Fruit fly (Drosophila melanogaster): Measurements from ENCODE around the gene Pdss2.
A peak's percentile ranks its signal among the peaks of the same experiment; 100 is the strongest.

The Pdss2 gene

dm6 chr3L:21031093-21031930 is 3.6 kb downstream of the Pdss2 start, which contains the start of the genes CG10584 and Polr3E (continued):
- TF ChIP-seq wor (GFP tag; IDR thresholded peaks at IDR 0.05), result peak; percentile 55
- peak; percentile 52; the same call in 2 of the 3 replicates for TF ChIP-seq HLH4C (GFP tag; IDR thresholded peaks at IDR 0.05; ENCODE audit: partially characterized antibody)
- TF ChIP-seq Antp (GFP tag; optimal IDR thresholded peaks at IDR 0.05), result peak; percentile 57
- peak; percentile 67 for TF ChIP-seq rib (GFP tag; IDR thresholded peaks at IDR 0.05)
- no peak for TF ChIP-seq her (GFP tag; optimal IDR thresholded peaks at IDR 0.05)
- TF ChIP-seq Hsf (GFP tag; optimal IDR thresholded peaks at IDR 0.05), result peak; percentile 61
- TF ChIP-seq Nf-YC (tag; optimal IDR thresholded peaks at IDR 0.05), result peak; percentile 93
- no peak for TF ChIP-seq CG15073 (GFP tag; optimal IDR thresholded peaks at IDR 0.05)
- TF ChIP-seq luna (GFP tag; optimal IDR thresholded peaks at IDR 0.05), result no peak
- TF ChIP-seq p53 (GFP tag; optimal IDR thresholded peaks at IDR 0.05), result no peak
- TF ChIP-seq z (GFP tag; IDR thresholded peaks at IDR 0.05), result no peak
- TF ChIP-seq so (GFP tag; IDR thresholded peaks at IDR 0.05), result peak; percentile 80; the same call in 1 of the 3 replicates
- TF ChIP-seq B-H2 (GFP tag; optimal IDR thresholded peaks at IDR 0.05), result peak; percentile 92
- TF ChIP-seq Scr (GFP tag; IDR thresholded peaks at IDR 0.05; ENCODE audit: partially characterized antibody), result peak; percentile 18; the same call in 1 of the 2 replicates
- peak; percentile 90 for TF ChIP-seq Asciz (GFP tag; optimal IDR thresholded peaks at IDR 0.05)
- TF ChIP-seq vfl (GFP tag; optimal IDR thresholded peaks at IDR 0.05), result no peak
- TF ChIP-seq Kr (GFP tag; optimal IDR thresholded peaks at IDR 0.05), result peak; percentile 16
- peak; percentile 58 for TF ChIP-seq CG15479 (GFP tag; optimal IDR thresholded peaks at IDR 0.05)
- peak; percentile 80 for TF ChIP-seq CG34376 (GFP tag; optimal IDR thresholded peaks at IDR 0.05)
- no peak for TF ChIP-seq CG8478 (optimal IDR thresholded peaks at IDR 0.05)
- TF ChIP-seq dmrt99B (tag; optimal IDR thresholded peaks at IDR 0.05), result peak; percentile 94
- TF ChIP-seq cato (GFP tag; optimal IDR thresholded peaks at IDR 0.05; ENCODE audit: borderline replicate concordance), result peak; percentile 83
- TF ChIP-seq CG8924 (tag; optimal IDR thresholded peaks at IDR 0.05), result peak; percentile 97
- peak; percentile 79 for TF ChIP-seq Dbx (GFP tag; IDR thresholded peaks at IDR 0.05)
- TF ChIP-seq CG34224 (GFP tag; IDR thresholded peaks at IDR 0.05; ENCODE audit: partially characterized antibody), result peak; percentile 42; the same call in 1 of the 3 replicates
- peak; percentile 82 for TF ChIP-seq Spps (tag; optimal IDR thresholded peaks at IDR 0.05)
- TF ChIP-seq CG11696 (GFP tag; IDR thresholded peaks at IDR 0.05), result peak; percentile 68; the same call in 1 of the 2 replicates
- TF ChIP-seq jing (GFP tag; optimal IDR thresholded peaks at IDR 0.05), result peak; percentile 56
- TF ChIP-seq CG7556 (GFP tag; optimal IDR thresholded peaks at IDR 0.05), result peak; percentile 98
- TF ChIP-seq Fer1 (GFP tag; optimal IDR thresholded peaks at IDR 0.05), result peak; percentile 96
- peak; percentile 55 for TF ChIP-seq Elba2 (GFP tag; optimal IDR thresholded peaks at IDR 0.05)
- peak; percentile 51 for TF ChIP-seq NC2β (GFP tag; optimal IDR thresholded peaks at IDR 0.05)
- TF ChIP-seq nmo (GFP tag; optimal IDR thresholded peaks at IDR 0.05), result peak; percentile 97
- peak; percentile 70 for TF ChIP-seq Jarid2 (GFP tag; optimal IDR thresholded peaks at IDR 0.05)
- TF ChIP-seq CG32772 (GFP tag; IDR thresholded peaks at IDR 0.05), result peak; percentile 73
- peak; percentile 73 for TF ChIP-seq CG7357 (GFP tag; IDR thresholded peaks at IDR 0.05)
- peak; percentile 92 for TF ChIP-seq ind (GFP tag; optimal IDR thresholded peaks at IDR 0.05)
- no peak for TF ChIP-seq jumu (GFP tag; optimal IDR thresholded peaks at IDR 0.05)
- peak; percentile 85 for TF ChIP-seq CG5180 (GFP tag; optimal IDR thresholded peaks at IDR 0.05)
- peak; percentile 18 for TF ChIP-seq Dip3 (GFP tag; optimal IDR thresholded peaks at IDR 0.05)
- peak; percentile 31 for TF ChIP-seq TFAM (GFP tag; optimal IDR thresholded peaks at IDR 0.05)
- TF ChIP-seq Xrp1 (GFP tag; IDR thresholded peaks at IDR 0.05), result peak; percentile 86
- TF ChIP-seq crc (GFP tag; optimal IDR thresholded peaks at IDR 0.05), result peak; percentile 49
- TF ChIP-seq tx (GFP tag; optimal IDR thresholded peaks at IDR 0.05), result no peak
- peak; percentile 71 for TF ChIP-seq fd102C (GFP tag; optimal IDR thresholded peaks at IDR 0.05)
- TF ChIP-seq ftz-f1 (GFP tag; optimal IDR thresholded peaks at IDR 0.05), result peak; percentile 77
- peak; percentile 89 for TF ChIP-seq CG11695 (GFP tag; IDR thresholded peaks at IDR 0.05)
- peak; percentile 48; the same call in 1 of the 2 replicates for TF ChIP-seq CG10959 (GFP tag; IDR thresholded peaks at IDR 0.05)
- TF ChIP-seq scrt (GFP tag; optimal IDR thresholded peaks at IDR 0.05), result peak; percentile 87
